Worm (Caenorhabditis elegans) whole organism, L4 larva: Measurements from ENCODE around the gene cyn-8.

Experiments used
- T20F7.1 ChIP-seq: fragments of 200-800 bp; sonication (Bioruptor generic); optimal IDR thresholded peaks from 2 replicates; lab custom pipeline; 2018; ENCODE audit warnings: mild to moderate bottlenecking, missing genetic modification characterization, missing compliant biosample characterization
- ZK337.2 ChIP-seq: fragments of 200-800 bp; sonication (Bioruptor generic); IDR thresholded peaks from 2 replicates; pipeline ENCODE4 v1.3.6; 2022; ENCODE audit warnings: missing genetic modification reagents, missing genetic modification characterization, missing compliant biosample characterization
- fkh-10 ChIP-seq: fragments of 150-350 bp; optimal IDR thresholded peaks from 2 replicates; lab custom pipeline; 2014; ENCODE audit warnings: missing biosample characterization, missing genetic modification reagents, missing genetic modification characterization
- jun-1 ChIP-seq: fragments of 150-350 bp; optimal IDR thresholded peaks from 2 replicates; lab custom pipeline; 2014; ENCODE audit warnings: missing biosample characterization, missing genetic modification reagents, missing genetic modification characterization
- nhr-10 ChIP-seq: fragments of 150-350 bp; optimal IDR thresholded peaks from 2 replicates; lab custom pipeline; 2014; ENCODE audit warnings: missing biosample characterization, missing genetic modification characterization
- nhr-11 ChIP-seq: fragments of 150-350 bp; optimal IDR thresholded peaks from 2 replicates; lab custom pipeline; 2014; ENCODE audit warnings: missing biosample characterization, missing genetic modification characterization
- php-3 ChIP-seq: fragments of 200-800 bp; sonication (Bioruptor generic); IDR thresholded peaks from 2 replicates; pipeline ENCODE4 v1.3.6; 2022; ENCODE audit warnings: missing genetic modification reagents, missing genetic modification characterization, missing compliant biosample characterization
- unc-62 ChIP-seq, 3 experiments: fragments of 150-350 bp in 1 of 3; sonication (generic microtip); optimal IDR thresholded peaks in 2 of 3; peaks in 1 of 3; 1 replicate in 1 of 3; 2 replicates in 2 of 3; lab custom pipeline; 2014 to 2017; ENCODE audit warnings: missing biosample characterization in 3 of 3, missing genetic modification characterization in 3 of 3, missing genetic modification reagents in 3 of 3, missing genotype in 1 of 3

DNA sequence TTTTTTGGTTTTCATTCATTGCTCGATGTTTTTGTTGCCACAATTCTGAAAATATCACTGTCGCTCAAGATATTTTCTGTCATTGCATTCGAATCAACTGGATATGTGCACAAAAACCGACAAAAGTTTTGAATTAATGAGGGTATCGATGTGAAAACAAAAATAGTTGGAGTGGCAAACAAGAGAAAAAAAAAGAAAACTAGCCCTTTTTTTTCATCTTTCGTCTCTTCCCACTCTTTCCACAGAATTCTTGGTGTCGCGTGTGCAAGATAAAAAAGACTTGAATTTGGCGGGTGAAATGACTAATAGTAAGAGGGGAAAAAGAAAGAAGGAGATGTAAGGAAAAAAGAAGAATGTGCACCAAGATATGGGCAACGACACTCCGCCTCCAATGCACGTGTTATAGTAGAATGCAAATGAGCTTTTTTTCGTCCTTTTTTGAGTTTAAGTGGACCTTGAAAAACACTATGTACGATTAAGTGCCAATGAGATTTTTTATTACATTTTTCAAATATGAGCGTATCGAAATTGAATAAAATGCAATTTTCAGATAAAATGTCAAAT lies 41.9 kb upstream of the cyn-8 start, which contains the start of the genes ubc-22 and ubc-21:
- no peak for TF ChIP-seq fkh-10 (GFP tag; lab: Kevin White, UChicago)
- TF ChIP-seq nhr-11 (tag; lab: Kevin White, UChicago) = no peak
- TF ChIP-seq T20F7.1 (GFP tag; lab: Kevin White, UChicago) = peak; percentile 5
- no peak for TF ChIP-seq php-3 (GFP tag; lab: Robert Waterston, UW)
- no peak for TF ChIP-seq nhr-10 (tag; lab: Kevin White, UChicago)
- peak in 1 of 2 experiments; percentile 3 for TF ChIP-seq unc-62 (GFP tag; optimal IDR thresholded peaks at IDR 0.05 in 1 of 2; lab: Kevin White, UChicago)
- no peak for TF ChIP-seq unc-62 (tag; optimal IDR thresholded peaks at IDR 0.05; lab: Kevin White, UChicago)
- no peak for TF ChIP-seq ZK337.2
- no peak for TF ChIP-seq jun-1 (tag; lab: Kevin White, UChicago)
